Worm (Caenorhabditis elegans) whole organism, L3 larva: Measurements from ENCODE around the gene Y47D3A.14.

ENCODE experiments used
- ama-1 ChIP-seq: fragments of 150-350 bp; optimal IDR thresholded peaks from 2 replicates; lab custom pipeline; 2018
- ceh-9 ChIP-seq: sonication (generic microtip); optimal IDR thresholded peaks from 2 replicates; lab custom pipeline; 2018; ENCODE audit warnings: missing biosample characterization, missing genetic modification characterization
- elt-3 ChIP-seq, 3 experiments: fragments of 150-350 bp in 1 of 3; sonication (generic microtip) in 2 of 3; optimal IDR thresholded peaks; 2 replicates in 2 of 3; 4 replicates in 1 of 3; lab custom pipeline; 2014 to 2017; ENCODE audit warnings: missing biosample characterization in 3 of 3, missing genetic modification characterization in 3 of 3
- fkh-10 ChIP-seq: sonication (generic microtip); optimal IDR thresholded peaks from 2 replicates; lab custom pipeline; 2017; ENCODE audit warnings: missing biosample characterization, missing genetic modification reagents, missing genetic modification characterization
- lin-15B ChIP-seq: fragments of 150-350 bp; optimal IDR thresholded peaks from 2 replicates; lab custom pipeline; 2014; ENCODE audit warnings: missing biosample characterization, missing genetic modification characterization
- lin-39 ChIP-seq: fragments of 150-350 bp; optimal IDR thresholded peaks from 2 replicates; lab custom pipeline; 2018; ENCODE audit warnings: missing biosample characterization, missing genetic modification reagents, missing genetic modification characterization
- lsy-12 ChIP-seq: sonication (generic microtip); optimal IDR thresholded peaks from 2 replicates; lab custom pipeline; 2016; ENCODE audit warnings: mild to moderate bottlenecking, missing genetic modification characterization, missing compliant biosample characterization
- nhr-23 ChIP-seq: fragments of 150-350 bp; optimal IDR thresholded peaks from 2 replicates; lab custom pipeline; 2014; ENCODE audit warnings: missing biosample characterization, missing genetic modification reagents, missing genetic modification characterization
- pha-4 ChIP-seq: fragments of 150-350 bp; optimal IDR thresholded peaks from 2 replicates; lab custom pipeline; 2014; ENCODE audit warnings: missing biosample characterization, missing genetic modification reagents, missing genetic modification characterization
- pqm-1 ChIP-seq: fragments of 150-350 bp; optimal IDR thresholded peaks from 2 replicates; lab custom pipeline; 2017; ENCODE audit warnings: missing biosample characterization, missing genetic modification characterization, inconsistent platforms
- skn-1 ChIP-seq: fragments of 150-350 bp; optimal IDR thresholded peaks from 2 replicates; lab custom pipeline; 2014; ENCODE audit warnings: missing biosample characterization, missing genetic modification characterization
- unc-62 ChIP-seq: fragments of 150-350 bp; sonication (generic microtip); optimal IDR thresholded peaks from 4 replicates; lab custom pipeline; 2014; ENCODE audit warnings: missing biosample characterization, missing genetic modification reagents, missing genetic modification characterization
- zag-1 ChIP-seq: fragments of 150-350 bp; optimal IDR thresholded peaks from 2 replicates; lab custom pipeline; 2014; ENCODE audit warnings: missing biosample characterization, missing genetic modification characterization
- ztf-11 ChIP-seq: fragments of 150-350 bp; optimal IDR thresholded peaks from 2 replicates; lab custom pipeline; 2014; ENCODE audit warnings: missing biosample characterization, missing genetic modification characterization

- TF ChIP-seq unc-62 (GFP tag; lab: Kevin White, UChicago) (no peak), lin-15B (tag; lab: Kevin White, UChicago) (no peak), ceh-9 (tag; lab: Kevin White, UChicago) (no peak), lsy-12 (tag; lab: Kevin White, UChicago) (no peak), pha-4 (tag; lab: Kevin White, UChicago) (no peak), skn-1 (no peak), zag-1 (tag; lab: Kevin White, UChicago) (no peak), nhr-23 (tag; lab: Kevin White, UChicago) (no peak), lin-39 (tag; lab: Kevin White, UChicago) (no peak), fkh-10 (GFP tag; lab: Kevin White, UChicago) (no peak), ama-1 (no peak), ztf-11 (no peak), elt-3 (tag; optimal IDR thresholded peaks at IDR 0.05; lab: Kevin White, UChicago) (no peak), pqm-1 (tag; lab: Kevin White, UChicago) (no peak)
These were observed 25.4 kb upstream of the Y47D3A.14 start for ce11 chrIII:11262089-11262488.
